Fruit fly (Drosophila melanogaster) Kc167 (cell line): ENCODE results near the gene Tango14.

ENCODE experiments used
- Myc ChIP-seq: fragments of >200 bp; optimal IDR thresholded peaks from 2 replicates; lab custom pipeline; 2017; ENCODE audit warnings: missing external identifiers
- Sin3A ChIP-seq: fragments of >200 bp; optimal IDR thresholded peaks from 2 replicates; lab custom pipeline; 2018; ENCODE audit warnings: missing external identifiers
- h ChIP-seq: fragments of >200 bp; optimal IDR thresholded peaks from 3 replicates; lab custom pipeline; 2018; ENCODE audit warnings: missing external identifiers
- insv ChIP-seq: fragments of >200 bp; optimal IDR thresholded peaks from 3 replicates; lab custom pipeline; 2018; ENCODE audit warnings: missing external identifiers
- psq ChIP-seq: fragments of >200 bp; optimal IDR thresholded peaks from 2 replicates; lab custom pipeline; 2017; ENCODE audit warnings: missing external identifiers

- TF ChIP-seq h (lab: Kevin White, UChicago) (no peak), psq (lab: Kevin White, UChicago) (no peak), insv (lab: Kevin White, UChicago) (no peak), Sin3A (lab: Kevin White, UChicago) (no peak), Myc (lab: Kevin White, UChicago) (no peak)
Measured at dm6 chr2L:1169867-1170415, 11.5 kb downstream of the Tango14 start, which contains the start of the genes CG31922 and Plap.
